Fruit fly (Drosophila melanogaster) whole organism, embryonic: ENCODE measurements around the gene CG10470.

Source experiments
- BEAF-32 ChIP-seq: fragments of 200-800 bp; sonication (Bioruptor generic); optimal IDR thresholded peaks from 3 replicates; lab custom pipeline; 2017; ENCODE audit warnings: missing biosample characterization, missing genetic modification characterization, mild to moderate bottlenecking, moderate library complexity, missing genetic modification reagents
- C15 ChIP-seq: fragments of 200-800 bp; sonication (Bioruptor generic); IDR thresholded peaks from 3 replicates; pipeline ENCODE4 v1.3.6; 2022; ENCODE audit warnings: missing biosample characterization, missing genetic modification characterization
- CG10274 ChIP-seq: fragments of 200-800 bp; sonication (Bioruptor generic); optimal IDR thresholded peaks from 3 replicates; lab custom pipeline; 2017; ENCODE audit warnings: missing biosample characterization, mild to moderate bottlenecking, missing genetic modification characterization
- CG10366 ChIP-seq: fragments of 200-800 bp; sonication (Bioruptor generic); IDR thresholded peaks from 2 replicates; pipeline ENCODE4 v1.3.6; 2022; ENCODE audit warnings: missing biosample characterization, missing genetic modification characterization
- CG10462 ChIP-seq: fragments of 200-800 bp; sonication (Bioruptor generic); optimal IDR thresholded peaks from 2 replicates; lab custom pipeline; 2016; ENCODE audit warnings: missing biosample characterization, missing genetic modification characterization
- CG10654 ChIP-seq: fragments of 200-800 bp; sonication (Bioruptor generic); optimal IDR thresholded peaks from 2 replicates; lab custom pipeline; 2016; ENCODE audit warnings: missing biosample characterization, missing genetic modification characterization
- CG11085 ChIP-seq: fragments of 200-800 bp; sonication (Bioruptor generic); IDR thresholded peaks from 2 replicates; pipeline ENCODE4 v1.3.6; 2022; ENCODE audit warnings: missing biosample characterization, missing genetic modification characterization
- CG11504 ChIP-seq: fragments of 200-800 bp; sonication (Bioruptor generic); optimal IDR thresholded peaks from 3 replicates; lab custom pipeline; 2019; ENCODE audit warnings: missing biosample characterization, mild to moderate bottlenecking, missing genetic modification characterization, moderate library complexity
- CG12071 ChIP-seq: fragments of 200-800 bp; sonication (Bioruptor generic); optimal IDR thresholded peaks from 3 replicates; lab custom pipeline; 2018; ENCODE audit warnings: missing biosample characterization, mild to moderate bottlenecking, missing genetic modification characterization
- CG12391 ChIP-seq: fragments of 200-800 bp; sonication (Bioruptor generic); optimal IDR thresholded peaks from 3 replicates; lab custom pipeline; 2018; ENCODE audit warnings: missing biosample characterization, mild to moderate bottlenecking, missing genetic modification characterization, moderate library complexity
- CG12942 ChIP-seq: fragments of 200-800 bp; sonication (Bioruptor generic); optimal IDR thresholded peaks from 3 replicates; lab custom pipeline; 2016; ENCODE audit warnings: missing biosample characterization, missing genetic modification characterization
- CG15514 ChIP-seq: fragments of 200-800 bp; sonication (Bioruptor generic); optimal IDR thresholded peaks from 3 replicates; lab custom pipeline; 2017; ENCODE audit warnings: missing biosample characterization, missing genetic modification characterization, mild to moderate bottlenecking, moderate library complexity, missing genetic modification reagents
- CG17385 ChIP-seq: fragments of 200-800 bp; sonication (Bioruptor generic); optimal IDR thresholded peaks from 3 replicates; lab custom pipeline; 2018; ENCODE audit warnings: missing biosample characterization, mild to moderate bottlenecking, missing genetic modification characterization
- CG17802 ChIP-seq: fragments of 200-800 bp; sonication (Bioruptor generic); optimal IDR thresholded peaks from 2 replicates; lab custom pipeline; 2018; ENCODE audit warnings: missing biosample characterization, mild to moderate bottlenecking, missing genetic modification characterization, moderate library complexity
- CG4404 ChIP-seq: fragments of 200-800 bp; sonication (Bioruptor generic); IDR thresholded peaks from 2 replicates; pipeline ENCODE4 v1.3.6; 2022; ENCODE audit warnings: missing biosample characterization, missing genetic modification characterization
- CG4820 ChIP-seq: fragments of 200-800 bp; sonication (Bioruptor generic); optimal IDR thresholded peaks from 3 replicates; lab custom pipeline; 2016; ENCODE audit warnings: missing biosample characterization, missing genetic modification characterization
- CG5953 ChIP-seq: fragments of 200-800 bp; sonication (Bioruptor generic); IDR thresholded peaks from 2 replicates; pipeline ENCODE4 v1.3.6; 2022; ENCODE audit warnings: missing biosample characterization, missing genetic modification characterization
- CG6765 ChIP-seq: fragments of 200-800 bp; sonication (Bioruptor generic); optimal IDR thresholded peaks from 3 replicates; lab custom pipeline; 2017; ENCODE audit warnings: missing biosample characterization, mild to moderate bottlenecking, missing genetic modification characterization
- CG8089 ChIP-seq: fragments of 200-800 bp; sonication (Bioruptor generic); optimal IDR thresholded peaks from 3 replicates; lab custom pipeline; 2016; ENCODE audit warnings: missing biosample characterization, missing genetic modification characterization
- CG9609 ChIP-seq: fragments of 200-800 bp; sonication (Bioruptor generic); optimal IDR thresholded peaks from 3 replicates; lab custom pipeline; 2016; ENCODE audit warnings: missing biosample characterization, missing genetic modification characterization
- CG9932 ChIP-seq: fragments of 200-800 bp; sonication (Bioruptor generic); IDR thresholded peaks from 2 replicates; pipeline ENCODE4 v1.3.6; 2022; ENCODE audit warnings: missing biosample characterization, missing genetic modification characterization
- CoRest ChIP-seq: fragments of 200-800 bp; sonication (Bioruptor generic); optimal IDR thresholded peaks from 3 replicates; lab custom pipeline; 2018; ENCODE audit warnings: missing biosample characterization, mild to moderate bottlenecking, missing genetic modification characterization, moderate library complexity
- Dek ChIP-seq: fragments of 200-800 bp; sonication (Bioruptor generic); optimal IDR thresholded peaks from 3 replicates; lab custom pipeline; 2019; ENCODE audit warnings: missing biosample characterization, mild to moderate bottlenecking, missing genetic modification characterization, moderate library complexity
- Ets65A ChIP-seq: fragments of 200-800 bp; sonication (Bioruptor generic); peaks from one replicate; lab custom pipeline; 2016; ENCODE audit warnings: missing biosample characterization, missing genetic modification characterization
- Myb ChIP-seq: fragments of 200-800 bp; sonication (Bioruptor generic); optimal IDR thresholded peaks from 2 replicates; lab custom pipeline; 2016; ENCODE audit warnings: missing biosample characterization, missing genetic modification characterization
- NFAT ChIP-seq: fragments of 200-800 bp; sonication (Bioruptor generic); IDR thresholded peaks from 2 replicates; pipeline ENCODE4 v1.3.6; 2022; ENCODE audit warnings: missing biosample characterization, missing genetic modification characterization
- NfI ChIP-seq: fragments of 200-800 bp; sonication (Bioruptor generic); optimal IDR thresholded peaks from 3 replicates; lab custom pipeline; 2018; ENCODE audit warnings: missing biosample characterization, mild to moderate bottlenecking, missing genetic modification characterization, moderate library complexity
- Sox100B ChIP-seq: fragments of 200-800 bp; sonication (Bioruptor generic); optimal IDR thresholded peaks from 3 replicates; lab custom pipeline; 2018; ENCODE audit warnings: missing biosample characterization, mild to moderate bottlenecking, missing genetic modification characterization
- Sox102F ChIP-seq: fragments of 200-800 bp; sonication (Bioruptor generic); optimal IDR thresholded peaks from 2 replicates; lab custom pipeline; 2018; ENCODE audit warnings: missing biosample characterization, mild to moderate bottlenecking, missing genetic modification characterization, moderate library complexity
- Spps ChIP-seq: fragments of 200-800 bp; sonication (Bioruptor generic); optimal IDR thresholded peaks from 2 replicates; lab custom pipeline; 2018; ENCODE audit warnings: missing biosample characterization, mild to moderate bottlenecking, missing genetic modification characterization
- Ssrp ChIP-seq: fragments of 200-800 bp; sonication (Bioruptor generic); optimal IDR thresholded peaks from 2 replicates; lab custom pipeline; 2018; ENCODE audit warnings: missing biosample characterization, mild to moderate bottlenecking, missing genetic modification characterization, moderate library complexity
- Tbp ChIP-seq: fragments of >200 bp; optimal IDR thresholded peaks from 2 replicates; lab custom pipeline; 2018; ENCODE audit warnings: missing biosample characterization, missing genetic modification characterization
- abd-A ChIP-seq: fragments of 200-800 bp; sonication (Bioruptor generic); optimal IDR thresholded peaks from 3 replicates; lab custom pipeline; 2019; ENCODE audit warnings: missing biosample characterization, mild to moderate bottlenecking, missing genetic modification characterization, moderate library complexity
- ara ChIP-seq: fragments of 200-800 bp; sonication (Bioruptor generic); IDR thresholded peaks from 2 replicates; pipeline ENCODE4 v1.3.6; 2022; ENCODE audit warnings: missing biosample characterization, missing genetic modification characterization
- da ChIP-seq: fragments of 200-800 bp; sonication (Bioruptor generic); optimal IDR thresholded peaks from 2 replicates; lab custom pipeline; 2016; ENCODE audit warnings: missing biosample characterization, missing genetic modification characterization
- disco-r ChIP-seq: fragments of 200-800 bp; sonication (Bioruptor generic); optimal IDR thresholded peaks from 2 replicates; lab custom pipeline; 2016; ENCODE audit warnings: missing biosample characterization, missing genetic modification characterization
- ems ChIP-seq: fragments of 200-800 bp; sonication (Bioruptor generic); optimal IDR thresholded peaks from 3 replicates; lab custom pipeline; 2016; ENCODE audit warnings: missing biosample characterization, missing genetic modification characterization
- exex ChIP-seq: fragments of 200-800 bp; sonication (Bioruptor generic); optimal IDR thresholded peaks from 4 replicates; lab custom pipeline; 2018; ENCODE audit warnings: missing biosample characterization, mild to moderate bottlenecking, missing genetic modification characterization, moderate library complexity
- fd3F ChIP-seq: fragments of 200-800 bp; sonication (Bioruptor generic); optimal IDR thresholded peaks from 2 replicates; lab custom pipeline; 2018; ENCODE audit warnings: missing biosample characterization, mild to moderate bottlenecking, missing genetic modification characterization, moderate library complexity
- gsb-n ChIP-seq: fragments of 200-800 bp; sonication (Bioruptor generic); optimal IDR thresholded peaks from 3 replicates; lab custom pipeline; 2018; ENCODE audit warnings: missing biosample characterization, mild to moderate bottlenecking, missing genetic modification characterization
- jigr1 ChIP-seq: fragments of 200-800 bp; sonication (Bioruptor generic); IDR thresholded peaks from 3 replicates; pipeline ENCODE4 v1.3.6; 2022; ENCODE audit warnings: missing biosample characterization, missing genetic modification characterization
- lab ChIP-seq: fragments of 200-800 bp; sonication (Bioruptor generic); optimal IDR thresholded peaks from 3 replicates; lab custom pipeline; 2017; ENCODE audit warnings: missing biosample characterization, missing genetic modification characterization, mild to moderate bottlenecking, moderate library complexity, missing genetic modification reagents
- lilli ChIP-seq: fragments of 200-800 bp; sonication (Bioruptor generic); optimal IDR thresholded peaks from 3 replicates; lab custom pipeline; 2016; ENCODE audit warnings: missing biosample characterization, missing genetic modification characterization
- mirr ChIP-seq: fragments of 200-800 bp; sonication (Bioruptor generic); optimal IDR thresholded peaks from 3 replicates; lab custom pipeline; 2018; ENCODE audit warnings: missing biosample characterization, mild to moderate bottlenecking, missing genetic modification characterization
- odd ChIP-seq: fragments of 200-800 bp; sonication (Bioruptor generic); optimal IDR thresholded peaks from 2 replicates; lab custom pipeline; 2017; ENCODE audit warnings: missing biosample characterization, mild to moderate bottlenecking, missing genetic modification characterization
- ranshi ChIP-seq: fragments of 200-800 bp; sonication (Bioruptor generic); IDR thresholded peaks from 2 replicates; pipeline ENCODE4 v1.3.6; 2022; ENCODE audit warnings: missing biosample characterization, missing genetic modification characterization
- salm ChIP-seq: fragments of 200-800 bp; sonication (Bioruptor generic); optimal IDR thresholded peaks from 2 replicates; lab custom pipeline; 2018; ENCODE audit warnings: missing biosample characterization, mild to moderate bottlenecking, missing genetic modification characterization
- sens ChIP-seq: fragments of 200-800 bp; sonication (Bioruptor generic); peaks from one replicate; lab custom pipeline; 2016; ENCODE audit warnings: missing biosample characterization, missing genetic modification characterization
- sna ChIP-seq: fragments of 200-800 bp; sonication (Bioruptor generic); IDR thresholded peaks from 2 replicates; pipeline ENCODE4 v1.3.6; 2022; ENCODE audit warnings: missing biosample characterization, missing genetic modification characterization; ENCODE audit not compliant: partially characterized antibody
- sr ChIP-seq: fragments of 200-800 bp; sonication (Bioruptor generic); IDR thresholded peaks from 3 replicates; pipeline ENCODE4 v1.3.6; 2022; ENCODE audit warnings: missing biosample characterization, missing genetic modification characterization
- twi ChIP-seq: fragments of 200-800 bp; optimal IDR thresholded peaks from 2 replicates; lab custom pipeline; 2019; ENCODE audit warnings: missing biosample characterization, mild to moderate bottlenecking, missing genetic modification characterization, moderate library complexity

Gene CG10470

dm6 chr2L:19045111-19045560 is 3.7 kb upstream of the CG10470 start, which contains the start of the genes Ttc19 and Acn (continued):
- 0 out of 3 replicates have a peak, but pooled peaks have one; percentile 17 for TF ChIP-seq sr
- TF ChIP-seq jigr1 (GFP tag; lab: Robert Waterston, UW), result no peak
- TF ChIP-seq Dek (tag; lab: Kevin White, UChicago), result peak; percentile 82
- peak; percentile 39 for TF ChIP-seq mirr (GFP tag; lab: Kevin White, UChicago)
- TF ChIP-seq CG10366 (GFP tag; lab: Robert Waterston, UW), result peak; percentile 81
- peak; percentile 80 for TF ChIP-seq CG4820 (GFP tag; lab: Kevin White, UChicago)
- TF ChIP-seq lilli (GFP tag; lab: Kevin White, UChicago), result peak; percentile 93
- TF ChIP-seq Ssrp, result peak; percentile 78
- peak; percentile 40 for TF ChIP-seq salm
- TF ChIP-seq Myb (GFP tag; lab: Kevin White, UChicago), result peak; percentile 88
- peak; percentile 90 for TF ChIP-seq CG9609 (GFP tag; lab: Kevin White, UChicago)
- TF ChIP-seq CG12391 (tag; lab: Kevin White, UChicago), result peak; percentile 94
- TF ChIP-seq CG12071 (GFP tag; lab: Kevin White, UChicago), result no peak
- no peak for TF ChIP-seq Sox100B (GFP tag; lab: Kevin White, UChicago)
- TF ChIP-seq NFAT (GFP tag; lab: Robert Waterston, UW), result peak; percentile 76
- peak; percentile 76 for TF ChIP-seq da (GFP tag; lab: Kevin White, UChicago)
- peak; percentile 61 for TF ChIP-seq CG10654 (GFP tag; lab: Kevin White, UChicago)
- TF ChIP-seq CoRest (tag; lab: Kevin White, UChicago), result peak; percentile 88
- TF ChIP-seq Tbp (GFP tag; lab: Kevin White, UChicago), result no peak
- peak; percentile 79 for TF ChIP-seq CG12942 (GFP tag; lab: Kevin White, UChicago)
- TF ChIP-seq gsb-n (tag; lab: Kevin White, UChicago), result no peak
- TF ChIP-seq CG15514, result peak; percentile 79
- TF ChIP-seq exex (tag; lab: Kevin White, UChicago), result no peak
- peak; percentile 81 for TF ChIP-seq CG8089 (GFP tag; lab: Kevin White, UChicago)
- peak; percentile 92 for TF ChIP-seq sna (GFP tag; lab: Robert Waterston, UW)
- peak; percentile 72 for TF ChIP-seq fd3F (GFP tag; lab: Kevin White, UChicago)
- TF ChIP-seq lab (GFP tag; lab: Kevin White, UChicago), result peak; percentile 84
- peak; percentile 65 for TF ChIP-seq CG11085
- TF ChIP-seq CG4404 (GFP tag; lab: Robert Waterston, UW), result peak; percentile 71
- no peak for TF ChIP-seq CG10274 (GFP tag; lab: Kevin White, UChicago)
- TF ChIP-seq odd (GFP tag; lab: Kevin White, UChicago), result no peak
- peak; percentile 65 for TF ChIP-seq Spps (tag; lab: Kevin White, UChicago)
- peak; percentile 97 for TF ChIP-seq BEAF-32 (GFP tag; lab: Kevin White, UChicago)
- peak; percentile 86 for TF ChIP-seq NfI (GFP tag; lab: Kevin White, UChicago)
- TF ChIP-seq ems (GFP tag; lab: Kevin White, UChicago), result peak; percentile 85
- TF ChIP-seq ara (GFP tag; lab: Robert Waterston, UW), result peak; percentile 82
- TF ChIP-seq CG10462 (GFP tag; lab: Kevin White, UChicago), result peak; percentile 80
- peak; percentile 60 for TF ChIP-seq twi (tag; lab: Kevin White, UChicago)
- TF ChIP-seq CG6765 (GFP tag; lab: Kevin White, UChicago), result peak; percentile 45
- peak; percentile 66 for TF ChIP-seq CG17802 (tag; lab: Kevin White, UChicago)
- peak; percentile 99 for TF ChIP-seq Ets65A (GFP tag; lab: Kevin White, UChicago)
- TF ChIP-seq CG11504, result peak; percentile 83
- TF ChIP-seq Sox102F (GFP tag; lab: Kevin White, UChicago), result peak; percentile 86
- TF ChIP-seq CG17385 (GFP tag; lab: Kevin White, UChicago), result peak; percentile 82
- TF ChIP-seq disco-r (GFP tag; lab: Kevin White, UChicago), result peak; percentile 77
- peak; percentile 98 for TF ChIP-seq sens (GFP tag; lab: Kevin White, UChicago)
- TF ChIP-seq abd-A (tag; lab: Kevin White, UChicago), result no peak
- peak; percentile 92 for TF ChIP-seq CG9932 (GFP tag; lab: Robert Waterston, UW)
- 0 out of 2 replicates have a peak, but pooled peaks have one; percentile 25 for TF ChIP-seq CG5953 (GFP tag; lab: Robert Waterston, UW)
- no peak for TF ChIP-seq C15 (GFP tag; lab: Robert Waterston, UW)
- peak; percentile 68 for TF ChIP-seq ranshi (GFP tag; lab: Robert Waterston, UW)
